Fruit fly (Drosophila melanogaster) whole organism, embryonic: ENCODE results near the gene Rcd2.

Source experiments
- ATbp ChIP-seq: fragments of 200-800 bp; sonication (Bioruptor generic); optimal IDR thresholded peaks from 2 replicates; lab custom pipeline; 2017; ENCODE audit warnings: missing biosample characterization, mild to moderate bottlenecking, missing genetic modification characterization, missing genetic modification reagents
- Bteb2 ChIP-seq: fragments of 200-800 bp; sonication (Bioruptor generic); optimal IDR thresholded peaks from 2 replicates; lab custom pipeline; 2016; ENCODE audit warnings: missing biosample characterization, missing genetic modification characterization
- CG10462 ChIP-seq: fragments of 200-800 bp; sonication (Bioruptor generic); optimal IDR thresholded peaks from 2 replicates; lab custom pipeline; 2016; ENCODE audit warnings: missing biosample characterization, missing genetic modification characterization
- CG11560 ChIP-seq: fragments of 200-800 bp; sonication (Bioruptor generic); IDR thresholded peaks from 3 replicates; pipeline ENCODE4 v1.3.6; 2022; ENCODE audit warnings: missing biosample characterization, missing genetic modification characterization
- CG12219 ChIP-seq: fragments of 200-800 bp; sonication (Bioruptor generic); optimal IDR thresholded peaks from 3 replicates; lab custom pipeline; 2018; ENCODE audit warnings: missing biosample characterization, mild to moderate bottlenecking, missing genetic modification characterization
- CG15269 ChIP-seq: fragments of 200-800 bp; sonication (Bioruptor generic); optimal IDR thresholded peaks from 2 replicates; lab custom pipeline; 2018; ENCODE audit warnings: missing biosample characterization, mild to moderate bottlenecking, missing genetic modification characterization, moderate library complexity
- CG1529 ChIP-seq: fragments of 200-800 bp; sonication (Bioruptor generic); optimal IDR thresholded peaks from 3 replicates; lab custom pipeline; 2018; ENCODE audit warnings: missing biosample characterization, missing genetic modification characterization
- CG15514 ChIP-seq: fragments of 200-800 bp; sonication (Bioruptor generic); optimal IDR thresholded peaks from 3 replicates; lab custom pipeline; 2017; ENCODE audit warnings: missing biosample characterization, missing genetic modification characterization, mild to moderate bottlenecking, moderate library complexity, missing genetic modification reagents
- CG16779 ChIP-seq: fragments of 200-800 bp; sonication (Bioruptor generic); IDR thresholded peaks from 2 replicates; pipeline ENCODE4 v1.3.6; 2022; ENCODE audit warnings: missing biosample characterization, missing genetic modification characterization
- CG18476 ChIP-seq: fragments of 200-800 bp; sonication (Bioruptor generic); optimal IDR thresholded peaks from 2 replicates; lab custom pipeline; 2016; ENCODE audit warnings: missing biosample characterization, mild to moderate bottlenecking, missing genetic modification characterization
- CG2678 ChIP-seq: fragments of 200-800 bp; sonication (Bioruptor generic); optimal IDR thresholded peaks from 3 replicates; lab custom pipeline; 2019; ENCODE audit warnings: missing biosample characterization, mild to moderate bottlenecking, missing genetic modification characterization, moderate library complexity
- CG30020 ChIP-seq: fragments of 200-800 bp; optimal IDR thresholded peaks from 2 replicates; lab custom pipeline; 2019; ENCODE audit warnings: missing biosample characterization, mild to moderate bottlenecking, missing genetic modification characterization, moderate library complexity
- CG31441 ChIP-seq: fragments of 200-800 bp; sonication (Bioruptor generic); IDR thresholded peaks from 2 replicates; pipeline ENCODE4 v1.3.6; 2022; ENCODE audit warnings: missing biosample characterization, missing genetic modification characterization
- CG3726 ChIP-seq: fragments of 200-800 bp; sonication (Bioruptor generic); IDR thresholded peaks from 3 replicates; pipeline ENCODE4, ENCODE4 v1.3.6; 2022; ENCODE audit warnings: missing biosample characterization, missing genetic modification characterization
- CG3995 ChIP-seq: fragments of 200-800 bp; sonication (Bioruptor generic); optimal IDR thresholded peaks from 3 replicates; lab custom pipeline; 2016; ENCODE audit warnings: missing biosample characterization, missing genetic modification characterization
- CG4328 ChIP-seq: fragments of 200-800 bp; sonication (Bioruptor generic); optimal IDR thresholded peaks from 3 replicates; lab custom pipeline; 2017; ENCODE audit warnings: missing biosample characterization, missing genetic modification reagents, missing genetic modification characterization
- CG4404 ChIP-seq: fragments of 200-800 bp; sonication (Bioruptor generic); IDR thresholded peaks from 2 replicates; pipeline ENCODE4 v1.3.6; 2022; ENCODE audit warnings: missing biosample characterization, missing genetic modification characterization
- CG4617 ChIP-seq: fragments of 200-800 bp; sonication (Bioruptor generic); optimal IDR thresholded peaks from 3 replicates; lab custom pipeline; 2016; ENCODE audit warnings: missing biosample characterization, missing genetic modification characterization, borderline replicate concordance
- CG6175 ChIP-seq: fragments of 200-800 bp; sonication (Bioruptor generic); IDR thresholded peaks from 3 replicates; pipeline ENCODE4 v1.3.6; 2022; ENCODE audit warnings: missing biosample characterization, missing genetic modification characterization
- CG9797 ChIP-seq: fragments of 200-800 bp; sonication (Bioruptor generic); optimal IDR thresholded peaks from 3 replicates; lab custom pipeline; 2018; ENCODE audit warnings: missing biosample characterization, mild to moderate bottlenecking, missing genetic modification characterization
- CoRest ChIP-seq: fragments of 200-800 bp; sonication (Bioruptor generic); optimal IDR thresholded peaks from 3 replicates; lab custom pipeline; 2018; ENCODE audit warnings: missing biosample characterization, mild to moderate bottlenecking, missing genetic modification characterization, moderate library complexity
- Dbx ChIP-seq: fragments of 200-800 bp; sonication (Bioruptor generic); IDR thresholded peaks from 3 replicates; pipeline ENCODE4 v1.3.6; 2022; ENCODE audit warnings: missing biosample characterization, missing genetic modification characterization
- Deaf1 ChIP-seq: fragments of 200-800 bp; optimal IDR thresholded peaks from 3 replicates; lab custom pipeline; 2019; ENCODE audit warnings: missing biosample characterization, mild to moderate bottlenecking, missing genetic modification characterization, moderate library complexity
- Dp ChIP-seq: fragments of 200-800 bp; sonication (Bioruptor generic); optimal IDR thresholded peaks from 2 replicates; lab custom pipeline; 2018; ENCODE audit warnings: missing biosample characterization, mild to moderate bottlenecking, missing genetic modification characterization, moderate library complexity
- Fer2 ChIP-seq: fragments of 200-800 bp; sonication (Bioruptor generic); optimal IDR thresholded peaks from 2 replicates; lab custom pipeline; 2018; ENCODE audit warnings: missing biosample characterization, mild to moderate bottlenecking, missing genetic modification characterization, moderate library complexity
- HLH3B ChIP-seq: fragments of 200-800 bp; sonication (Bioruptor generic); IDR thresholded peaks from 2 replicates; pipeline ENCODE4 v1.3.6; 2022; ENCODE audit warnings: missing biosample characterization, missing genetic modification characterization
- HLHmδ ChIP-seq: fragments of 200-800 bp; sonication (Bioruptor generic); optimal IDR thresholded peaks from 2 replicates; lab custom pipeline; 2018; ENCODE audit warnings: missing biosample characterization, mild to moderate bottlenecking, missing genetic modification characterization, moderate library complexity
- Hr78 ChIP-seq, 2 experiments: fragments of 200-800 bp in 1 of 2; fragments of >200 bp in 1 of 2; sonication (Bioruptor generic) in 1 of 2; optimal IDR thresholded peaks; 2 replicates each; lab custom pipeline; 2017 to 2019; ENCODE audit warnings: missing biosample characterization in 2 of 2, missing genetic modification characterization in 2 of 2, mild to moderate bottlenecking in 1 of 2, moderate library complexity in 1 of 2
- Lim3 ChIP-seq: fragments of 200-800 bp; sonication (Bioruptor generic); IDR thresholded peaks from 2 replicates; pipeline ENCODE4 v1.3.6; 2022; ENCODE audit warnings: missing biosample characterization, missing genetic modification characterization
- Myb ChIP-seq: fragments of 200-800 bp; sonication (Bioruptor generic); optimal IDR thresholded peaks from 2 replicates; lab custom pipeline; 2016; ENCODE audit warnings: missing biosample characterization, missing genetic modification characterization
- ara ChIP-seq: fragments of 200-800 bp; sonication (Bioruptor generic); IDR thresholded peaks from 2 replicates; pipeline ENCODE4 v1.3.6; 2022; ENCODE audit warnings: missing biosample characterization, missing genetic modification characterization
- ato ChIP-seq: fragments of 200-800 bp; sonication (Bioruptor generic); IDR thresholded peaks from 2 replicates; pipeline ENCODE4 v1.3.6; 2022; ENCODE audit warnings: missing biosample characterization, missing genetic modification characterization; ENCODE audit not compliant: partially characterized antibody
- chm ChIP-seq: fragments of 200-800 bp; sonication (Bioruptor generic); IDR thresholded peaks from 2 replicates; pipeline ENCODE4 v1.3.6; 2022; ENCODE audit warnings: missing biosample characterization, missing genetic modification characterization
- corto ChIP-seq: fragments of 200-800 bp; sonication (Bioruptor generic); optimal IDR thresholded peaks from 2 replicates; lab custom pipeline; 2016; ENCODE audit warnings: missing biosample characterization, mild to moderate bottlenecking, missing genetic modification characterization, moderate library complexity
- crc ChIP-seq: fragments of 200-800 bp; sonication (Bioruptor generic); optimal IDR thresholded peaks from 2 replicates; lab custom pipeline; 2016; ENCODE audit warnings: missing biosample characterization, missing genetic modification characterization
- crol ChIP-seq: fragments of 200-800 bp; sonication (Bioruptor generic); IDR thresholded peaks from 2 replicates; pipeline ENCODE4 v1.3.6; 2022; ENCODE audit warnings: missing biosample characterization, missing genetic modification characterization
- crp ChIP-seq, 2 experiments: fragments of 200-800 bp; sonication (Bioruptor generic); optimal IDR thresholded peaks; 2 replicates in 1 of 2; 3 replicates in 1 of 2; lab custom pipeline; 2017; ENCODE audit warnings: missing biosample characterization in 2 of 2, missing genetic modification characterization in 2 of 2, mild to moderate bottlenecking in 1 of 2, moderate library complexity in 1 of 2
- eyg ChIP-seq: fragments of 200-800 bp; sonication (Bioruptor generic); optimal IDR thresholded peaks from 3 replicates; lab custom pipeline; 2016; ENCODE audit warnings: missing biosample characterization, missing genetic modification characterization
- gsb-n ChIP-seq: fragments of 200-800 bp; sonication (Bioruptor generic); optimal IDR thresholded peaks from 3 replicates; lab custom pipeline; 2018; ENCODE audit warnings: missing biosample characterization, mild to moderate bottlenecking, missing genetic modification characterization
- odd ChIP-seq: fragments of 200-800 bp; sonication (Bioruptor generic); optimal IDR thresholded peaks from 2 replicates; lab custom pipeline; 2017; ENCODE audit warnings: missing biosample characterization, mild to moderate bottlenecking, missing genetic modification characterization
- onecut ChIP-seq: fragments of 200-800 bp; sonication (Bioruptor generic); IDR thresholded peaks from 2 replicates; pipeline ENCODE4 v1.3.6; 2022; ENCODE audit warnings: missing biosample characterization, missing genetic modification characterization
- otp ChIP-seq: fragments of 200-800 bp; sonication (Bioruptor generic); IDR thresholded peaks from 3 replicates; pipeline ENCODE4, ENCODE4 v1.3.6; 2022; ENCODE audit warnings: missing biosample characterization, missing genetic modification characterization
- pb ChIP-seq: fragments of 200-800 bp; sonication (Bioruptor generic); optimal IDR thresholded peaks from 3 replicates; lab custom pipeline; 2016; ENCODE audit warnings: missing biosample characterization, missing genetic modification characterization
- psq ChIP-seq: fragments of 200-800 bp; sonication (Bioruptor generic); optimal IDR thresholded peaks from 2 replicates; lab custom pipeline; 2017; ENCODE audit warnings: missing biosample characterization, missing genetic modification characterization
- sima ChIP-seq: fragments of 200-800 bp; sonication (Bioruptor generic); optimal IDR thresholded peaks from 2 replicates; lab custom pipeline; 2016; ENCODE audit warnings: missing biosample characterization, missing genetic modification characterization
- sqz ChIP-seq: fragments of 200-800 bp; sonication (Bioruptor generic); optimal IDR thresholded peaks from 3 replicates; lab custom pipeline; 2018; ENCODE audit warnings: missing biosample characterization, mild to moderate bottlenecking, missing genetic modification characterization
- tll ChIP-seq, 2 experiments: fragments of 200-800 bp in 1 of 2; fragments of >200 bp in 1 of 2; sonication (Bioruptor generic) in 1 of 2; optimal IDR thresholded peaks; 2 replicates each; lab custom pipeline; 2017 to 2019; ENCODE audit warnings: missing biosample characterization in 2 of 2, missing genetic modification characterization in 2 of 2, mild to moderate bottlenecking in 1 of 2, moderate library complexity in 1 of 2
- tup ChIP-seq: fragments of 200-800 bp; sonication (Bioruptor generic); optimal IDR thresholded peaks from 2 replicates; lab custom pipeline; 2016; ENCODE audit warnings: missing biosample characterization, mild to moderate bottlenecking, missing genetic modification characterization, moderate library complexity
- tx ChIP-seq: fragments of 200-800 bp; sonication (Bioruptor generic); optimal IDR thresholded peaks from 2 replicates; lab custom pipeline; 2016; ENCODE audit warnings: missing biosample characterization, missing genetic modification characterization
- wek ChIP-seq: fragments of 200-800 bp; sonication (Bioruptor generic); optimal IDR thresholded peaks from 3 replicates; lab custom pipeline; 2018; ENCODE audit warnings: missing biosample characterization, mild to moderate bottlenecking, missing genetic modification characterization, moderate library complexity

Rcd2 gene

dm6 chr3L:20518805-20519503 is 21.3 kb downstream of the Rcd2 start, which contains the start of gene BNIP3 (continued):
- no peak for TF ChIP-seq CG3995 (GFP tag; lab: Kevin White, UChicago)
- TF ChIP-seq CG3726 (GFP tag; lab: Robert Waterston, UW): no peak
- TF ChIP-seq tx (GFP tag; lab: Kevin White, UChicago): no peak
- TF ChIP-seq CG15514 (GFP tag; lab: Kevin White, UChicago): peak; percentile 30
- no peak for TF ChIP-seq odd (GFP tag; lab: Kevin White, UChicago)
- TF ChIP-seq Deaf1 (tag; lab: Kevin White, UChicago): peak; percentile 66
- no peak for TF ChIP-seq tll (GFP tag; optimal IDR thresholded peaks at IDR 0.05; lab: Kevin White, UChicago)
- no peak for TF ChIP-seq CG4328
- no peak for TF ChIP-seq crol
- TF ChIP-seq Myb: peak; percentile 95
- peak; percentile 78 for TF ChIP-seq Dp (GFP tag; lab: Kevin White, UChicago)
- no peak for TF ChIP-seq CG18476 (GFP tag; lab: Kevin White, UChicago)
- TF ChIP-seq CG4404 (GFP tag; lab: Robert Waterston, UW): no peak
- peak; percentile 7 for TF ChIP-seq CG4617
- TF ChIP-seq pb (GFP tag; lab: Kevin White, UChicago): no peak
- no peak for TF ChIP-seq CG30020 (tag; lab: Kevin White, UChicago)
- TF ChIP-seq Fer2: no peak
- peak; percentile 73 for TF ChIP-seq CG9797 (GFP tag; lab: Kevin White, UChicago)
- TF ChIP-seq corto: no peak
- TF ChIP-seq HLHmδ: peak; percentile 40
- no peak for TF ChIP-seq HLH3B (GFP tag; lab: Robert Waterston, UW)
- no peak for TF ChIP-seq eyg (GFP tag; lab: Kevin White, UChicago)
- no peak for TF ChIP-seq Lim3 (GFP tag; lab: Robert Waterston, UW)
- TF ChIP-seq crc (GFP tag; lab: Kevin White, UChicago): no peak
- no peak for TF ChIP-seq Hr78 (GFP tag; optimal IDR thresholded peaks at IDR 0.05; lab: Kevin White, UChicago)
- TF ChIP-seq CG12219 (GFP tag; lab: Kevin White, UChicago): no peak
- TF ChIP-seq CG10462 (GFP tag; lab: Kevin White, UChicago): no peak
- no peak for TF ChIP-seq ato
- no peak for TF ChIP-seq crp (GFP tag; optimal IDR thresholded peaks at IDR 0.05; lab: Kevin White, UChicago)
- peak; percentile 69 for TF ChIP-seq sqz
- TF ChIP-seq CG11560 (tag; lab: Robert Waterston, UW): no peak
- TF ChIP-seq ATbp: no peak
- peak; percentile 3 for TF ChIP-seq wek
- TF ChIP-seq tup (GFP tag; lab: Kevin White, UChicago): no peak
- peak; percentile 13; the same call in 1 of the 2 replicates for TF ChIP-seq onecut
- TF ChIP-seq ara (GFP tag; lab: Robert Waterston, UW): no peak
- TF ChIP-seq gsb-n (tag; lab: Kevin White, UChicago): no peak
- no peak for TF ChIP-seq CG1529
- TF ChIP-seq CG2678 (tag; lab: Kevin White, UChicago): no peak
- no peak for TF ChIP-seq sima (GFP tag; lab: Kevin White, UChicago)
- no peak for TF ChIP-seq CG6175
- TF ChIP-seq chm (GFP tag; lab: Robert Waterston, UW): peak; percentile 11; the same call in 1 of the 2 replicates
- TF ChIP-seq CG31441 (GFP tag; lab: Robert Waterston, UW): no peak
- TF ChIP-seq CoRest (tag; lab: Kevin White, UChicago): peak; percentile 27
- TF ChIP-seq Bteb2 (GFP tag; lab: Kevin White, UChicago): no peak
- no peak for TF ChIP-seq CG16779
- no peak for TF ChIP-seq otp (GFP tag; lab: Robert Waterston, UW)
- TF ChIP-seq psq: peak; percentile 58
- no peak for TF ChIP-seq Dbx
- no peak for TF ChIP-seq CG15269 (tag; lab: Kevin White, UChicago)
